Fruit fly (Drosophila melanogaster): Measurements from ENCODE around the gene CG18547.

Gene CG18547

dm6 chr3R:11967262-11968029 is 12.7 kb downstream of the CG18547 start, which contains the start of the genes CG12213 and GC1 (continued):
- TF ChIP-seq CG13894 (tag; optimal IDR thresholded peaks at IDR 0.05) (no peak), vvl (GFP tag; IDR thresholded peaks at IDR 0.05) (peak; percentile 10; the same call in 1 of the 2 replicates), CG16813 (GFP tag; IDR thresholded peaks at IDR 0.05; ENCODE audit: partially characterized antibody) (peak; percentile 99), Bdp1 (GFP tag; optimal IDR thresholded peaks at IDR 0.05) (no peak), Antp (GFP tag; optimal IDR thresholded peaks at IDR 0.05) (no peak), dysf (GFP tag; IDR thresholded peaks at IDR 0.05) (no peak), HLH4C (GFP tag; IDR thresholded peaks at IDR 0.05; ENCODE audit: partially characterized antibody) (peak; percentile 97), dan (GFP tag; IDR thresholded peaks at IDR 0.05) (no peak), Hmx (GFP tag; optimal IDR thresholded peaks at IDR 0.05) (no peak), CG11695 (GFP tag; IDR thresholded peaks at IDR 0.05) (no peak), CG11247 (GFP tag; IDR thresholded peaks at IDR 0.05) (no peak), CG1024 (GFP tag; IDR thresholded peaks at IDR 0.05) (no peak), disco-r (GFP tag; optimal IDR thresholded peaks at IDR 0.05) (no peak), gro (GFP tag; optimal IDR thresholded peaks at IDR 0.05) (no peak), CG32772 (GFP tag; IDR thresholded peaks at IDR 0.05) (no peak), CG15073 (GFP tag; optimal IDR thresholded peaks at IDR 0.05) (no peak), slp2 (GFP tag; optimal IDR thresholded peaks at IDR 0.05) (no peak), oc (tag; optimal IDR thresholded peaks at IDR 0.05) (no peak), CG3838 (GFP tag; optimal IDR thresholded peaks at IDR 0.05) (no peak), BtbVII (GFP tag; optimal IDR thresholded peaks at IDR 0.05) (no peak), Meics (GFP tag; optimal IDR thresholded peaks at IDR 0.05) (no peak), MESR4 (GFP tag; optimal IDR thresholded peaks at IDR 0.05) (peak; percentile 69), al (GFP tag; IDR thresholded peaks at IDR 0.05) (0 out of 2 replicates have a peak, but pooled peaks have one; percentile 17), ac (GFP tag; optimal IDR thresholded peaks at IDR 0.05) (no peak), luna (GFP tag; optimal IDR thresholded peaks at IDR 0.05) (no peak), CG13296 (GFP tag; optimal IDR thresholded peaks at IDR 0.05) (no peak), NC2α (GFP tag; optimal IDR thresholded peaks at IDR 0.05) (no peak), usp (GFP tag; optimal IDR thresholded peaks at IDR 0.05) (no peak), nerfin-1 (tag; optimal IDR thresholded peaks at IDR 0.05) (peak; percentile 39), TFAM (GFP tag; optimal IDR thresholded peaks at IDR 0.05) (no peak), Mes4 (GFP tag; optimal IDR thresholded peaks at IDR 0.05) (no peak), CG16779 (GFP tag; IDR thresholded peaks at IDR 0.05) (no peak), zfh2 (GFP tag; optimal IDR thresholded peaks at IDR 0.05) (peak; percentile 16), repo (GFP tag; optimal IDR thresholded peaks at IDR 0.05) (no peak), fd96Cb (tag; optimal IDR thresholded peaks at IDR 0.05) (no peak), CG17385 (GFP tag; optimal IDR thresholded peaks at IDR 0.05) (peak; percentile 42), CG1647 (GFP tag; optimal IDR thresholded peaks at IDR 0.05) (peak; percentile 12), peb (GFP tag; IDR thresholded peaks at IDR 0.05) (no peak), NfI (GFP tag; optimal IDR thresholded peaks at IDR 0.05) (peak; percentile 18), Six4 (GFP tag; optimal IDR thresholded peaks at IDR 0.05) (no peak), CG1792 (GFP tag; optimal IDR thresholded peaks at IDR 0.05) (no peak), CG14710 (tag; optimal IDR thresholded peaks at IDR 0.05) (peak; percentile 89), org-1 (GFP tag; optimal IDR thresholded peaks at IDR 0.05) (no peak), ERR (GFP tag; optimal IDR thresholded peaks at IDR 0.05) (no peak), kni (GFP tag; optimal IDR thresholded peaks at IDR 0.05) (no peak), CG7786 (GFP tag; optimal IDR thresholded peaks at IDR 0.05) (no peak), exex (tag; optimal IDR thresholded peaks at IDR 0.05) (no peak), gcm2 (GFP tag; optimal IDR thresholded peaks at IDR 0.05) (no peak), CG9817 (tag; optimal IDR thresholded peaks at IDR 0.05) (no peak), CG4328 (GFP tag; optimal IDR thresholded peaks at IDR 0.05) (no peak), CG5180 (GFP tag; optimal IDR thresholded peaks at IDR 0.05) (no peak)
